Worm (Caenorhabditis elegans): Measurements from ENCODE around the gene T18D3.1.
A peak's percentile ranks its signal among the peaks of the same experiment; 100 is the strongest.

Gene T18D3.1

DNA sequence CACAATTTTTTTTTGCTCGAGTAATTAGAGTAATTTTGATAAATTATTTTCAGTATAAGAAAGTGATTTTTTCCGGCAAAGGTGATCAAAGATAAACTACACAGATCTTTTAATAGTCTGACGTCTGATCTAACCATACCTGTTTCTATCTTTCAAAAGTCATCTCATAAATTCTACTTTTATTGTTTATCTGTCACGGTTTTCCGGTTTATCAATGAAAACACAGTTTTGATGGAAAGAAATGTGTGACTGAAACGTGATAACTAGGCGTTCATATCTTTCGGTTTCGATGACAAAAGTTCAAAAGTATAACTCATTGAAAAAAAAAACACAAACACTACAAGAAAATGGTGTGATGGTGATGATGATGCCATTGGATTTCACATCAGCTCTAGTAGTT is 32.0 kb upstream of the T18D3.1 start:
- TF ChIP-seq dve-1 (tag; optimal IDR thresholded peaks at IDR 0.05; ENCODE audit: insufficient read depth): peak; percentile 0
- TF ChIP-seq unc-62 (GFP tag; optimal IDR thresholded peaks at IDR 0.05 in 1 of 2): peak in 1 of 2 experiments; percentile 21
- TF ChIP-seq unc-62 (tag; optimal IDR thresholded peaks at IDR 0.05): no peak
- TF ChIP-seq nhr-28 (tag; optimal IDR thresholded peaks at IDR 0.05): peak; percentile 52
- TF ChIP-seq snpc-4 (tag; optimal IDR thresholded peaks at IDR 0.05): no peak
- peak; percentile 31 for TF ChIP-seq hlh-11 (tag; optimal IDR thresholded peaks at IDR 0.05)
- 0 out of 2 replicates have a peak, but pooled peaks have one; percentile 27 for TF ChIP-seq tra-1 (GFP tag; IDR thresholded peaks at IDR 0.05)
- no peak for TF ChIP-seq Y5F2A.4 (GFP tag; optimal IDR thresholded peaks at IDR 0.05)
- TF ChIP-seq nhr-76 (tag; optimal IDR thresholded peaks at IDR 0.05): peak; percentile 23
- TF ChIP-seq nhr-77 (tag; optimal IDR thresholded peaks at IDR 0.05): peak; percentile 25
- TF ChIP-seq ZK337.2 (GFP tag; IDR thresholded peaks at IDR 0.05): no peak
- peak; percentile 22 for TF ChIP-seq mep-1 (tag; optimal IDR thresholded peaks at IDR 0.05)
- no peak for TF ChIP-seq ama-1 (optimal IDR thresholded peaks at IDR 0.05)
- TF ChIP-seq dmd-6 (GFP tag; IDR thresholded peaks at IDR 0.05): peak; percentile 48; the same call in 1 of the 2 replicates
- TF ChIP-seq mdl-1 (tag; optimal IDR thresholded peaks at IDR 0.05): peak in 1 of 2 experiments; percentile 50
- TF ChIP-seq hlh-30 (tag; optimal IDR thresholded peaks at IDR 0.05; ENCODE audit: insufficient read depth): peak; percentile 69

DNA sequence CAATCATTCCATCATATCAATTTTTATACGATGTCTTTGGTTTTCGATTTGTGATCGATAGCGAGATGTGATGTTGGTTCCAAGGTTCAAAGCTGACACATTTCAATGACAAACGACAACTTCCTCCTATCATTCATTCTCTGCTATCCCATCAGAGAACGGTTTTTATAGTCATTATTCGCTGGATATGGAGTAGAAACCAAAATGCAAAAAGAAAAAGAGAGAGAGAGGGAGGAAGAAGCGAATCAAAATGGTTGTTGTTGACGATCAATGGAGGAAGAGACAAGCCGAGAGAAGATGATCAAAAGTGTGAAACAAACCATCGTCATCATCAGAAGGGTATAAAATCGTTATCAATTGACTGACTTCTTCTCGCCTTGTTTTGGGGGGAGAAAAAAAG is 29.1 kb upstream of the T18D3.1 start, which contains the start of gene T24D3.2:
T24D3.2 (plus strand) TSS at position 304 of the 400 bp plus-strand sequence.
- TF ChIP-seq nhr-237 (tag; optimal IDR thresholded peaks at IDR 0.05) (no peak), lir-3 (tag; optimal IDR thresholded peaks at IDR 0.05) (no peak), dmd-6 (GFP tag; IDR thresholded peaks at IDR 0.05) (peak; percentile 51), ceh-32 (tag; optimal IDR thresholded peaks at IDR 0.05; ENCODE audit: poor library complexity) (no peak), php-3 (GFP tag; IDR thresholded peaks at IDR 0.05) (no peak), hif-1 (tag; optimal IDR thresholded peaks at IDR 0.05) (no peak), ctbp-1 (GFP tag; IDR thresholded peaks at IDR 0.05) (no peak), dmd-8 (GFP tag; IDR thresholded peaks at IDR 0.05) (no peak), vab-7 (GFP tag; IDR thresholded peaks at IDR 0.05) (no peak), spr-3 (GFP tag; optimal IDR thresholded peaks at IDR 0.05) (no peak), lin-15B (tag; optimal IDR thresholded peaks at IDR 0.05) (no peak), mep-1 (tag; optimal IDR thresholded peaks at IDR 0.05) (peak; percentile 24), Y5F2A.4 (GFP tag; optimal IDR thresholded peaks at IDR 0.05) (no peak), aly-2 (tag; optimal IDR thresholded peaks at IDR 0.05) (no peak), tag-97 (GFP tag; IDR thresholded peaks at IDR 0.05) (no peak), nhr-6 (tag; optimal IDR thresholded peaks at IDR 0.05) (no peak), gei-8 (GFP tag; optimal IDR thresholded peaks at IDR 0.05) (no peak), F26F4.8 (GFP tag; conservative IDR thresholded peaks at IDR 0.05) (no peak), ama-1 (optimal IDR thresholded peaks at IDR 0.05) (no peak), T26A8.4 (GFP tag; IDR thresholded peaks at IDR 0.05) (no peak), ceh-62 (tag; optimal IDR thresholded peaks at IDR 0.05) (no peak), F49E8.2 (tag; optimal IDR thresholded peaks at IDR 0.05; ENCODE audit: borderline replicate concordance) (no peak), lin-13 (GFP tag; optimal IDR thresholded peaks at IDR 0.05) (no peak), zip-11 (GFP tag; IDR thresholded peaks at IDR 0.05) (no peak), mxl-2 (GFP tag; conservative IDR thresholded peaks at IDR 0.05) (no peak), madf-5 (GFP tag; IDR thresholded peaks at IDR 0.05) (no peak), dve-1 (tag; optimal IDR thresholded peaks at IDR 0.05; ENCODE audit: insufficient read depth) (peak; percentile 10), zfp-3 (GFP tag; conservative IDR thresholded peaks at IDR 0.05) (no peak), attf-4 (tag; optimal IDR thresholded peaks at IDR 0.05) (no peak), ZK546.5 (tag; optimal IDR thresholded peaks at IDR 0.05) (no peak), cey-2 (tag; optimal IDR thresholded peaks at IDR 0.05; ENCODE audit: borderline replicate concordance, insufficient read depth) (peak; percentile 74), mes-2 (tag; optimal IDR thresholded peaks at IDR 0.05; ENCODE audit: poor library complexity, severe bottlenecking) (no peak), duxl-1 (tag; optimal IDR thresholded peaks at IDR 0.05; ENCODE audit: poor library complexity) (no peak), F44E2.7 (GFP tag; IDR thresholded peaks at IDR 0.05) (no peak), lin-39 (tag; optimal IDR thresholded peaks at IDR 0.05) (no peak), ceh-28 (tag; optimal IDR thresholded peaks at IDR 0.05) (no peak), dpl-1 (GFP tag; optimal IDR thresholded peaks at IDR 0.05) (no peak), lin-38 (GFP tag; IDR thresholded peaks at IDR 0.05) (no peak), jun-1 (tag; optimal IDR thresholded peaks at IDR 0.05) (no peak)

Measured in whole organism, L4 larva.